Fruit fly (Drosophila melanogaster): ENCODE measurements around the gene gt.

The gt gene

dm6 chrX:2428903-2429302 is at the start of gene gt:
gt (minus strand) TSS chrX:2428967.
- no peak for TF ChIP-seq psq (optimal IDR thresholded peaks at IDR 0.05)
- TF ChIP-seq Dll (optimal IDR thresholded peaks at IDR 0.05), result no peak
- no peak for TF ChIP-seq usp (GFP tag; optimal IDR thresholded peaks at IDR 0.05)
- no peak for TF ChIP-seq EcR (GFP tag; optimal IDR thresholded peaks at IDR 0.05)
- TF ChIP-seq pan (optimal IDR thresholded peaks at IDR 0.05), result no peak
- TF ChIP-seq CG8478 (optimal IDR thresholded peaks at IDR 0.05), result no peak

- TF ChIP-seq Dll (optimal IDR thresholded peaks at IDR 0.05) (no peak), pan (optimal IDR thresholded peaks at IDR 0.05) (no peak), EcR (GFP tag; optimal IDR thresholded peaks at IDR 0.05) (no peak), usp (GFP tag; optimal IDR thresholded peaks at IDR 0.05) (no peak), psq (optimal IDR thresholded peaks at IDR 0.05) (no peak), CG8478 (optimal IDR thresholded peaks at IDR 0.05) (no peak)
Observed at dm6 chrX:2469843-2470442, 41.2 kb upstream of the gt start, which contains the start of gene boi. boi (minus strand) TSS chrX:2470043.

dm6 chrX:2468576-2468975 is 39.8 kb upstream of the gt start:
- TF ChIP-seq EcR (GFP tag; optimal IDR thresholded peaks at IDR 0.05) (no peak), psq (optimal IDR thresholded peaks at IDR 0.05) (no peak), usp (GFP tag; optimal IDR thresholded peaks at IDR 0.05) (no peak), CG8478 (optimal IDR thresholded peaks at IDR 0.05) (no peak)

- TF ChIP-seq CG8478 (optimal IDR thresholded peaks at IDR 0.05), result no peak
Observed at dm6 chrX:2466919-2467318, 38.2 kb upstream of the gt start.

dm6 chrX:2465687-2466086 is 36.9 kb upstream of the gt start:
- no peak for TF ChIP-seq psq (optimal IDR thresholded peaks at IDR 0.05)
- TF ChIP-seq EcR (GFP tag; optimal IDR thresholded peaks at IDR 0.05), result no peak
- TF ChIP-seq pan (optimal IDR thresholded peaks at IDR 0.05), result no peak
- no peak for TF ChIP-seq CG8478 (optimal IDR thresholded peaks at IDR 0.05)
- TF ChIP-seq usp (GFP tag; optimal IDR thresholded peaks at IDR 0.05), result no peak
- TF ChIP-seq Dll (optimal IDR thresholded peaks at IDR 0.05), result no peak

- TF ChIP-seq pan (optimal IDR thresholded peaks at IDR 0.05) (no peak), Dll (optimal IDR thresholded peaks at IDR 0.05) (no peak), usp (GFP tag; optimal IDR thresholded peaks at IDR 0.05) (no peak), psq (optimal IDR thresholded peaks at IDR 0.05) (no peak)
Observed at dm6 chrX:2464189-2464588, 35.4 kb upstream of the gt start.

dm6 chrX:2462919-2463544 is 34.3 kb upstream of the gt start:
- no peak for TF ChIP-seq psq (optimal IDR thresholded peaks at IDR 0.05)

- no peak for TF ChIP-seq psq (optimal IDR thresholded peaks at IDR 0.05)
- no peak for TF ChIP-seq CG8478 (optimal IDR thresholded peaks at IDR 0.05)
- no peak for TF ChIP-seq pan (optimal IDR thresholded peaks at IDR 0.05)
- no peak for TF ChIP-seq EcR (GFP tag; optimal IDR thresholded peaks at IDR 0.05)
- TF ChIP-seq usp (GFP tag; optimal IDR thresholded peaks at IDR 0.05), result no peak
- TF ChIP-seq Dll (optimal IDR thresholded peaks at IDR 0.05), result no peak
Observed at dm6 chrX:2461421-2462393, 32.9 kb upstream of the gt start.

- TF ChIP-seq CG8478 (optimal IDR thresholded peaks at IDR 0.05) (no peak), EcR (GFP tag; optimal IDR thresholded peaks at IDR 0.05) (no peak), usp (GFP tag; optimal IDR thresholded peaks at IDR 0.05) (no peak), pan (optimal IDR thresholded peaks at IDR 0.05) (no peak), psq (optimal IDR thresholded peaks at IDR 0.05) (no peak), Dll (optimal IDR thresholded peaks at IDR 0.05) (no peak)
Observed at dm6 chrX:2459843-2460242, 31.1 kb upstream of the gt start.

dm6 chrX:2457863-2458458 is 29.2 kb upstream of the gt start:
- TF ChIP-seq CG8478 (optimal IDR thresholded peaks at IDR 0.05) (no peak), usp (GFP tag; optimal IDR thresholded peaks at IDR 0.05) (no peak), psq (optimal IDR thresholded peaks at IDR 0.05) (no peak), pan (optimal IDR thresholded peaks at IDR 0.05) (no peak), EcR (GFP tag; optimal IDR thresholded peaks at IDR 0.05) (no peak), Dll (optimal IDR thresholded peaks at IDR 0.05) (no peak)

- TF ChIP-seq usp (GFP tag; optimal IDR thresholded peaks at IDR 0.05), result no peak
- no peak for TF ChIP-seq pan (optimal IDR thresholded peaks at IDR 0.05)
- TF ChIP-seq psq (optimal IDR thresholded peaks at IDR 0.05), result no peak
- TF ChIP-seq CG8478 (optimal IDR thresholded peaks at IDR 0.05), result no peak
- peak in 1 of 2 experiments; percentile 58 for TF ChIP-seq EcR (GFP tag; optimal IDR thresholded peaks at IDR 0.05)
- no peak for TF ChIP-seq Dll (optimal IDR thresholded peaks at IDR 0.05)
Observed at dm6 chrX:2455337-2456246, 26.8 kb upstream of the gt start.
